Worm (Caenorhabditis elegans) whole organism, L4 larva: ENCODE data around the gene epg-6.

Source experiments
- F49E8.2 ChIP-seq: sonication (generic microtip); optimal IDR thresholded peaks from 2 replicates; lab custom pipeline; 2016; ENCODE audit warnings: missing compliant biosample characterization, mild to moderate bottlenecking, missing genetic modification characterization, borderline replicate concordance
- T26A8.4 ChIP-seq: fragments of 200-800 bp; sonication (Bioruptor generic); IDR thresholded peaks from 2 replicates; pipeline ENCODE4 v1.3.6; 2022; ENCODE audit warnings: missing genetic modification characterization, missing compliant biosample characterization
- aha-1 ChIP-seq: fragments of 150-350 bp; peaks from one replicate; lab custom pipeline; 2014; ENCODE audit warnings: missing biosample characterization, missing genetic modification characterization
- ama-1 ChIP-seq: fragments of 150-350 bp; optimal IDR thresholded peaks from 2 replicates; lab custom pipeline; 2014; ENCODE audit warnings: inconsistent platforms, mixed read lengths
- arid-1 ChIP-seq: fragments of 200-800 bp; sonication (Bioruptor generic); conservative IDR thresholded peaks from 2 replicates; pipeline ENCODE4 v1.3.6; 2022; ENCODE audit warnings: missing genetic modification reagents, missing genetic modification characterization, missing compliant biosample characterization
- ces-1 ChIP-seq: fragments of 150-350 bp; sonication (generic microtip); optimal IDR thresholded peaks from 4 replicates; lab custom pipeline; 2014; ENCODE audit warnings: missing biosample characterization, missing genetic modification reagents, missing genetic modification characterization
- lin-39 ChIP-seq: fragments of 150-350 bp; optimal IDR thresholded peaks from 2 replicates; lab custom pipeline; 2014; ENCODE audit warnings: missing biosample characterization, missing genetic modification reagents, missing genetic modification characterization
- lir-3 ChIP-seq: sonication (generic microtip); optimal IDR thresholded peaks from 2 replicates; lab custom pipeline; 2016; ENCODE audit warnings: mild to moderate bottlenecking, missing genetic modification characterization, missing compliant biosample characterization
- tag-97 ChIP-seq: fragments of 200-800 bp; sonication (Bioruptor generic); IDR thresholded peaks from 2 replicates; pipeline ENCODE4 v1.3.6; 2022; ENCODE audit warnings: missing genetic modification characterization, missing compliant biosample characterization
- unc-130 ChIP-seq: sonication (generic microtip); optimal IDR thresholded peaks from 2 replicates; lab custom pipeline; 2016; ENCODE audit warnings: missing genetic modification reagents, missing genetic modification characterization, missing compliant biosample characterization

- no peak for TF ChIP-seq F49E8.2 (tag; lab: Kevin White, UChicago)
- TF ChIP-seq ama-1 (lab: Kevin White, UChicago): no peak
- TF ChIP-seq arid-1 (GFP tag; lab: Robert Waterston, UW): no peak
- no peak for TF ChIP-seq ces-1
- no peak for TF ChIP-seq T26A8.4 (GFP tag; lab: Robert Waterston, UW)
- no peak for TF ChIP-seq tag-97 (GFP tag; lab: Robert Waterston, UW)
- no peak for TF ChIP-seq unc-130
- TF ChIP-seq aha-1 (tag; lab: Kevin White, UChicago): peak; percentile 30
- no peak for TF ChIP-seq lin-39 (tag; lab: Kevin White, UChicago)
- TF ChIP-seq lir-3: no peak
Observed at ce11 chrIII:10592074-10592473, 7.9 kb downstream of the epg-6 start.
